Worm (Caenorhabditis elegans): Measurements from ENCODE around the gene W09D10.5.

DNA sequence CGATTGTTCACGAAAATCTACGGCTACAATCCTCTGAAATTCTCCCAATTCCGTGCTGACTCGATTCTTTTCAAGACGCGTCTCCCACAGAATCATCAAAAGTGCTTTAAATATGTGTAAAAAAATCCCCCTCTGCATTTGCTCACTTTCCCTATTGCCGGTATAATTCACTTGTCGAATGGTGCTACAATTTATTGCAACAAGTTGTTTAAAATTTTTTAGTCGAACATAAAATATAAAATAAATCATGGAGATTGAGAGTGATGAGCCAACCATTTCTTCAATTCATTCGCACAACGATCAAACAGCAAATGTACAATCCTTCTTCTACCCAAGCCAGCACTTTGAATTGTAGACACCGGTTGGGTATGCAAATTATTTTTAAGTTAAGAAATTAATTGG is 35.1 kb upstream of the W09D10.5 start:
- TF ChIP-seq nhr-21 (tag; optimal IDR thresholded peaks at IDR 0.05) (no peak), egl-27 (tag; optimal IDR thresholded peaks at IDR 0.05) (no peak), fos-1 (tag; optimal IDR thresholded peaks at IDR 0.05) (no peak), lsy-2 (tag; optimal IDR thresholded peaks at IDR 0.05) (no peak), mdl-1 (tag; optimal IDR thresholded peaks at IDR 0.05) (no peak), unc-55 (GFP tag; optimal IDR thresholded peaks at IDR 0.05) (no peak)

Data from whole organism, L2 larva.